Worm (Caenorhabditis elegans): ENCODE measurements around the gene K10C2.8.

- TF ChIP-seq lin-39 (tag; optimal IDR thresholded peaks at IDR 0.05) (no peak), unc-62 (GFP tag; optimal IDR thresholded peaks at IDR 0.05) (no peak), skn-1 (tag; optimal IDR thresholded peaks at IDR 0.05) (no peak), nhr-25 (tag; optimal IDR thresholded peaks at IDR 0.05) (no peak)
Observed at ce11 chrX:6427147-6427546, 10.3 kb downstream of the K10C2.8 start.
